Fruit fly (Drosophila melanogaster) whole organism, prepupa: ENCODE results near the gene Pdxk.

Experiments
- CG11902 ChIP-seq: fragments of 200-800 bp; sonication (Bioruptor generic); optimal IDR thresholded peaks from 3 replicates; lab custom pipeline; 2016; ENCODE audit warnings: missing biosample characterization, missing genetic modification characterization
- CG16779 ChIP-seq: fragments of 200-800 bp; sonication (Bioruptor generic); optimal IDR thresholded peaks from 3 replicates; lab custom pipeline; 2017; ENCODE audit warnings: missing biosample characterization, mild to moderate bottlenecking, missing genetic modification characterization
- CG6792 ChIP-seq: fragments of 200-800 bp; sonication (Bioruptor generic); optimal IDR thresholded peaks from 3 replicates; lab custom pipeline; 2016; ENCODE audit warnings: missing biosample characterization, missing genetic modification characterization
- Hr38 ChIP-seq: sonication (Bioruptor generic); optimal IDR thresholded peaks from 2 replicates; lab custom pipeline; 2016; ENCODE audit warnings: missing biosample characterization, missing genetic modification characterization
- OdsH ChIP-seq: fragments of 200-800 bp; sonication (Bioruptor generic); optimal IDR thresholded peaks from 3 replicates; lab custom pipeline; 2016; ENCODE audit warnings: missing biosample characterization, missing genetic modification characterization
- Sox102F ChIP-seq: fragments of 200-800 bp; sonication (Bioruptor generic); optimal IDR thresholded peaks from 2 replicates; lab custom pipeline; 2016; ENCODE audit warnings: missing biosample characterization, mild to moderate bottlenecking, missing genetic modification characterization
- Sox14 ChIP-seq: fragments of 200-800 bp; sonication (Bioruptor generic); optimal IDR thresholded peaks from 3 replicates; lab custom pipeline; 2016; ENCODE audit warnings: missing biosample characterization, missing genetic modification characterization
- acj6 ChIP-seq: fragments of 200-800 bp; sonication (Bioruptor generic); optimal IDR thresholded peaks from 3 replicates; lab custom pipeline; 2016; ENCODE audit warnings: missing biosample characterization, missing genetic modification characterization
- cyc ChIP-seq: fragments of 200-800 bp; sonication (Bioruptor generic); optimal IDR thresholded peaks from 3 replicates; lab custom pipeline; 2016; ENCODE audit warnings: missing biosample characterization, missing genetic modification characterization
- dsx ChIP-seq: fragments of 200-800 bp; optimal IDR thresholded peaks from 3 replicates; lab custom pipeline; 2019; ENCODE audit warnings: missing biosample characterization, mild to moderate bottlenecking, missing genetic modification characterization, moderate library complexity; ENCODE audit not compliant: poor library complexity, severe bottlenecking
- topi ChIP-seq: fragments of 200-800 bp; sonication (Bioruptor generic); optimal IDR thresholded peaks from 3 replicates; lab custom pipeline; 2016; ENCODE audit warnings: missing biosample characterization, missing genetic modification characterization

DNA sequence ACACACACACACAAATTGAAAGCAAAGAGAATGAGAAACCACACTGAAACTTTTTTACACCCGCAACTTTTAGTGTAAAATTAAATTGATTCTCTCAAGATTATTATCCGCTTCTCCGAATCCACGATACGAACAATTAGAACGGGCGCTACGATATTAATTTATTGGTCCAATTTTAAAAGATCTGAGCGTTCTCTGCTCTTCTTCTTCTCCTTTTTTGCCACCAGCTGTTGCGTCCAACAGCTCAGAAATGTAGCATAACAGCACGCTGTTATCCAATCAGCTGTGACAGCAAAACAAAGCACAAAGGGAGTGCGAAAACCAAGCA is 1.4 kb upstream of the Pdxk start, which contains the start of the genes UGP and Svip:
- TF ChIP-seq OdsH (GFP tag; lab: Kevin White, UChicago) (peak; percentile 17), Sox14 (GFP tag; lab: Kevin White, UChicago) (peak; percentile 93), CG11902 (GFP tag; lab: Kevin White, UChicago) (no peak), cyc (GFP tag; lab: Kevin White, UChicago) (no peak), CG16779 (tag; lab: Kevin White, UChicago) (no peak), Sox102F (GFP tag; lab: Kevin White, UChicago) (peak; percentile 19), acj6 (no peak), CG6792 (GFP tag; lab: Kevin White, UChicago) (no peak), dsx (GFP tag; lab: Kevin White, UChicago) (no peak), Hr38 (GFP tag; lab: Kevin White, UChicago) (no peak), topi (GFP tag; lab: Kevin White, UChicago) (peak; percentile 39)
